Worm (Caenorhabditis elegans) whole organism, L1 larva: ENCODE results near the gene ZK1320.3.

Experiments used
- C04F5.9 ChIP-seq: sonication (generic microtip); optimal IDR thresholded peaks from 2 replicates; lab custom pipeline; 2016; ENCODE audit warnings: missing genetic modification characterization, missing compliant biosample characterization
- C16A3.4 ChIP-seq: fragments of 150-350 bp; optimal IDR thresholded peaks from 2 replicates; lab custom pipeline; 2014; ENCODE audit warnings: missing biosample characterization, missing genetic modification characterization
- F16B12.6 ChIP-seq: fragments of 150-350 bp; optimal IDR thresholded peaks from 2 replicates; lab custom pipeline; 2014; ENCODE audit warnings: missing biosample characterization, missing genetic modification characterization
- Y116A8C.19 ChIP-seq: sonication (generic microtip); optimal IDR thresholded peaks from 2 replicates; lab custom pipeline; 2016; ENCODE audit warnings: missing compliant biosample characterization, missing genetic modification characterization, borderline replicate concordance
- aha-1 ChIP-seq: fragments of 150-350 bp; optimal IDR thresholded peaks from 2 replicates; lab custom pipeline; 2014; ENCODE audit warnings: missing biosample characterization, missing genetic modification characterization
- ama-1 ChIP-seq: fragments of 150-350 bp; optimal IDR thresholded peaks from 2 replicates; lab custom pipeline; 2014
- blmp-1 ChIP-seq: fragments of 150-350 bp; optimal IDR thresholded peaks from 2 replicates; lab custom pipeline; 2014; ENCODE audit warnings: missing biosample characterization, missing genetic modification characterization
- ceh-88 ChIP-seq: fragments of 200-800 bp; sonication (Bioruptor generic); IDR thresholded peaks from 2 replicates; pipeline ENCODE4 v1.3.6; 2022; ENCODE audit warnings: missing genetic modification characterization, missing compliant biosample characterization
- dpl-1 ChIP-seq, 3 experiments: fragments of 150-350 bp in 2 of 3; sonication (generic microtip) in 1 of 3; optimal IDR thresholded peaks; 2 replicates each; lab custom pipeline; 2014 to 2017; ENCODE audit warnings: missing biosample characterization in 3 of 3, missing genetic modification characterization in 3 of 3, missing genetic modification reagents in 3 of 3
- dsc-1 ChIP-seq: sonication (generic microtip); optimal IDR thresholded peaks from 2 replicates; lab custom pipeline; 2016; ENCODE audit warnings: mild to moderate bottlenecking, missing genetic modification characterization, missing compliant biosample characterization
- efl-1 ChIP-seq, 4 experiments: fragments of 150-350 bp; optimal IDR thresholded peaks in 3 of 4; peaks in 1 of 4; 1 replicate in 1 of 4; 2 replicates in 3 of 4; lab custom pipeline; 2014; ENCODE audit warnings: missing biosample characterization in 2 of 4, missing genetic modification characterization in 2 of 4, missing genetic modification reagents in 2 of 4
- efl-3 ChIP-seq: fragments of 200-800 bp; sonication (Bioruptor generic); optimal IDR thresholded peaks from 2 replicates; lab custom pipeline; 2018; ENCODE audit warnings: mild to moderate bottlenecking, missing genetic modification characterization, missing compliant biosample characterization
- egl-27 ChIP-seq, 2 experiments: fragments of 150-350 bp in 1 of 2; sonication (generic microtip); optimal IDR thresholded peaks; 3 replicates each; lab custom pipeline; 2017 to 2018; ENCODE audit warnings: missing biosample characterization in 2 of 2, missing genetic modification characterization in 2 of 2, missing genetic modification reagents in 2 of 2
- elt-3 ChIP-seq, 6 experiments: fragments of 150-350 bp in 1 of 6; sonication (generic microtip); optimal IDR thresholded peaks; 2 replicates each; lab custom pipeline; 2017 to 2018; ENCODE audit warnings: missing biosample characterization in 6 of 6, missing genetic modification characterization in 6 of 6, inconsistent platforms in 1 of 6
- fkh-8 ChIP-seq: sonication (generic microtip); optimal IDR thresholded peaks from 2 replicates; lab custom pipeline; 2016; ENCODE audit warnings: mild to moderate bottlenecking, missing genetic modification characterization, missing compliant biosample characterization
- fos-1 ChIP-seq: fragments of 150-350 bp; optimal IDR thresholded peaks from 2 replicates; lab custom pipeline; 2014; ENCODE audit warnings: missing biosample characterization, missing genetic modification characterization
- hpl-2 ChIP-seq: fragments of 150-350 bp; optimal IDR thresholded peaks from 2 replicates; lab custom pipeline; 2014; ENCODE audit warnings: missing biosample characterization, missing genetic modification reagents, missing genetic modification characterization
- irx-1 ChIP-seq: sonication (generic microtip); optimal IDR thresholded peaks from 2 replicates; lab custom pipeline; 2016; ENCODE audit warnings: missing genetic modification characterization, missing compliant biosample characterization
- lin-14 ChIP-seq: fragments of 200-800 bp; sonication (Bioruptor generic); optimal IDR thresholded peaks from 2 replicates; lab custom pipeline; 2018; ENCODE audit warnings: mild to moderate bottlenecking, missing genetic modification characterization, moderate library complexity, missing compliant biosample characterization
- lin-15B ChIP-seq: fragments of 150-350 bp; sonication (generic microtip); optimal IDR thresholded peaks from 3 replicates; lab custom pipeline; 2014; ENCODE audit warnings: missing biosample characterization, missing genetic modification characterization
- lin-35 ChIP-seq, 2 experiments: fragments of 150-350 bp; optimal IDR thresholded peaks; 2 replicates each; lab custom pipeline; 2014; ENCODE audit warnings: missing biosample characterization in 2 of 2, missing genetic modification characterization in 2 of 2, missing genetic modification reagents in 2 of 2
- lin-39 ChIP-seq: fragments of 150-350 bp; optimal IDR thresholded peaks from 2 replicates; lab custom pipeline; 2014; ENCODE audit warnings: missing biosample characterization, missing genetic modification reagents, missing genetic modification characterization
- lir-3 ChIP-seq: sonication (generic microtip); optimal IDR thresholded peaks from 2 replicates; lab custom pipeline; 2016; ENCODE audit warnings: mild to moderate bottlenecking, missing genetic modification characterization, moderate library complexity, missing compliant biosample characterization; ENCODE audit not compliant: poor library complexity
- lsy-2 ChIP-seq, 2 experiments: fragments of 150-350 bp; optimal IDR thresholded peaks; 2 replicates each; lab custom pipeline; 2014; ENCODE audit warnings: missing biosample characterization in 2 of 2, missing genetic modification characterization in 2 of 2
- mdl-1 ChIP-seq, 2 experiments: fragments of 150-350 bp; optimal IDR thresholded peaks; 2 replicates each; lab custom pipeline; 2014 to 2017; ENCODE audit warnings: missing biosample characterization in 2 of 2, missing genetic modification characterization in 2 of 2, inconsistent platforms in 1 of 2
- mef-2 ChIP-seq: fragments of 150-350 bp; optimal IDR thresholded peaks from 2 replicates; lab custom pipeline; 2014; ENCODE audit warnings: missing biosample characterization, missing genetic modification characterization
- nhr-11 ChIP-seq: fragments of 150-350 bp; optimal IDR thresholded peaks from 2 replicates; lab custom pipeline; 2014; ENCODE audit warnings: missing biosample characterization, missing genetic modification characterization
- nhr-12 ChIP-seq: sonication (generic microtip); optimal IDR thresholded peaks from 2 replicates; lab custom pipeline; 2017; ENCODE audit warnings: missing biosample characterization, missing genetic modification characterization
- nhr-19 ChIP-seq: fragments of 200-800 bp; sonication (Bioruptor generic); conservative IDR thresholded peaks from 2 replicates; pipeline ENCODE4 v1.3.6; 2022; ENCODE audit warnings: missing genetic modification characterization, missing compliant biosample characterization
- nhr-20 ChIP-seq: sonication (generic microtip); optimal IDR thresholded peaks from 2 replicates; lab custom pipeline; 2016; ENCODE audit warnings: mild to moderate bottlenecking, missing genetic modification characterization, missing compliant biosample characterization
- nhr-28 ChIP-seq: fragments of 150-350 bp; optimal IDR thresholded peaks from 2 replicates; lab custom pipeline; 2014; ENCODE audit warnings: missing biosample characterization, missing genetic modification characterization
- nhr-47 ChIP-seq: sonication (generic microtip); optimal IDR thresholded peaks from 2 replicates; lab custom pipeline; 2016; ENCODE audit warnings: mild to moderate bottlenecking, missing genetic modification characterization, moderate library complexity, missing compliant biosample characterization
- nhr-71 ChIP-seq: sonication (generic microtip); optimal IDR thresholded peaks from 2 replicates; lab custom pipeline; 2016; ENCODE audit warnings: mild to moderate bottlenecking, missing genetic modification characterization, moderate library complexity, missing compliant biosample characterization
- nhr-77 ChIP-seq: fragments of 150-350 bp; optimal IDR thresholded peaks from 2 replicates; lab custom pipeline; 2014; ENCODE audit warnings: missing biosample characterization, missing genetic modification characterization
- nhr-90 ChIP-seq: sonication (generic microtip); optimal IDR thresholded peaks from 2 replicates; lab custom pipeline; 2016; ENCODE audit warnings: mild to moderate bottlenecking, missing genetic modification characterization, missing compliant biosample characterization; ENCODE audit not compliant: poor library complexity
- pag-3 ChIP-seq: sonication (generic microtip); optimal IDR thresholded peaks from 2 replicates; lab custom pipeline; 2017; ENCODE audit warnings: missing genetic modification characterization, mild to moderate bottlenecking, missing compliant biosample characterization, antibody characterized with exemption, borderline replicate concordance; ENCODE audit not compliant: insufficient read depth
- pax-3 ChIP-seq: fragments of 200-800 bp; sonication (Bioruptor generic); optimal IDR thresholded peaks from 2 replicates; lab custom pipeline; 2018; ENCODE audit warnings: mild to moderate bottlenecking, missing genetic modification characterization, moderate library complexity, missing compliant biosample characterization
- rnt-1 ChIP-seq: sonication (generic microtip); optimal IDR thresholded peaks from 2 replicates; lab custom pipeline; 2016; ENCODE audit warnings: mild to moderate bottlenecking, missing genetic modification characterization, moderate library complexity, missing compliant biosample characterization
- snu-23 ChIP-seq: sonication (generic microtip); optimal IDR thresholded peaks from 2 replicates; lab custom pipeline; 2016; ENCODE audit warnings: missing genetic modification characterization, missing compliant biosample characterization
- swsn-7 ChIP-seq: sonication (generic microtip); optimal IDR thresholded peaks from 2 replicates; lab custom pipeline; 2016; ENCODE audit warnings: missing genetic modification characterization, missing compliant biosample characterization
- tbx-2 ChIP-seq: sonication (generic microtip); optimal IDR thresholded peaks from 2 replicates; lab custom pipeline; 2016; ENCODE audit warnings: missing genetic modification characterization, missing compliant biosample characterization
- tlp-1 ChIP-seq: fragments of 150-350 bp; optimal IDR thresholded peaks from 2 replicates; lab custom pipeline; 2014; ENCODE audit warnings: missing biosample characterization, missing genetic modification characterization
- unc-30 ChIP-seq: sonication (generic microtip); optimal IDR thresholded peaks from 2 replicates; lab custom pipeline; 2017; ENCODE audit warnings: missing biosample characterization, missing genetic modification characterization
- unc-62 ChIP-seq: fragments of 150-350 bp; optimal IDR thresholded peaks from 2 replicates; lab custom pipeline; 2014; ENCODE audit warnings: missing biosample characterization, missing genetic modification reagents, missing genetic modification characterization
- xbp-1 ChIP-seq: sonication (generic microtip); optimal IDR thresholded peaks from 2 replicates; lab custom pipeline; 2016; ENCODE audit warnings: missing genetic modification characterization, missing compliant biosample characterization
- zag-1 ChIP-seq: fragments of 150-350 bp; optimal IDR thresholded peaks from 2 replicates; lab custom pipeline; 2014; ENCODE audit warnings: missing biosample characterization, missing genetic modification characterization
- zip-4 ChIP-seq: fragments of 200-800 bp; sonication (Bioruptor generic); optimal IDR thresholded peaks from 2 replicates; lab custom pipeline; 2018; ENCODE audit warnings: mild to moderate bottlenecking, missing genetic modification characterization, moderate library complexity, missing compliant biosample characterization

The ZK1320.3 gene

DNA sequence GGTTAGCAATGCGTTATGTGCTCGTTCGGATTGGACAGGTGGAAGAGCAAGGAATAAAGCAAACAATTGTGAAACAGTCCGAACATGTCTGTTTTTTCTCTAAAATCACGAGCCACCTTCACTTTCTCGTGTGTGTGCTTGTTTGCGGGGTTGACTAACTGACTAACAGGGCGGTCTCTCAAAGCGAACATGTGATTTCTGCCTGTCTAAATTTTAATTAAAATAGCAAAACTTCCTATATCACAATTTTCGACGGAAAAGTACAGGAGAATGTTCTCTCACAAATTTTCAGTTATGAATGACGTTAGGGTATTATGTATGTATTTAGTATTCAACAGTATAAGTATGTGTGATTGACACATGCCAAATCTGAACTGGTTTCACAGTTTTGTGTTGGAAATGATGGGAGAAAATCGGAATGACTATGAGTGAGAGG is 38.3 kb downstream of the ZK1320.3 start:
- TF ChIP-seq mdl-1 (tag; optimal IDR thresholded peaks at IDR 0.05; lab: Kevin White, UChicago) (peak in 1 of 2 experiments; percentile 74), fos-1 (tag; lab: Kevin White, UChicago) (no peak), pag-3 (no peak), nhr-20 (peak; percentile 9), nhr-71 (tag; lab: Kevin White, UChicago) (peak; percentile 44), lin-14 (peak; percentile 39), efl-1 (optimal IDR thresholded peaks at IDR 0.05; lab: Kevin White, UChicago) (no peak), efl-1 (GFP tag; optimal IDR thresholded peaks at IDR 0.05 in 1 of 2; lab: Kevin White, UChicago) (peak in 1 of 2 experiments; percentile 94), lin-39 (tag; lab: Kevin White, UChicago) (no peak), blmp-1 (peak; percentile 23), lin-35 (GFP tag; optimal IDR thresholded peaks at IDR 0.05; lab: Kevin White, UChicago) (peak in 1 of 2 experiments; percentile 40), irx-1 (tag; lab: Kevin White, UChicago) (no peak), Y116A8C.19 (tag; lab: Kevin White, UChicago) (no peak)

DNA sequence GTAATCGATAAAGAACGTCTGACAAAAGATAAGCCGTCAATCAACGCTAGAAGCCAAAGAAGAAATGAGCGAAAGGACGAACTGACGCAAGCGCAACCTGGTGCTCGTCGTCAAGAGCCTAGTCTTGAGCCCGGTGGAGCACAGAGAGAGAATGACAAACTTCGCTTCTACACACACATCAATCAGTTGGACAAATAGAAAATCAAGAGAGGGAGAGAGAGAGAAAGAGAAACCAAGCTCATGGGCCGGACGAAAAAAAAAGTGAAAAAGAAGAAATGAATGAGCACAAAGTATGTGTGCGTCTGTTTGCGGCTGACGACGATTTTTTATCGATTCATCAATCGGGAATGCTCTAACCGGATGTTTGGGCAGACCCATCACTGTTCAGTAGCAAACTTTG is 39.1 kb downstream of the ZK1320.3 start:
- TF ChIP-seq lsy-2 (tag; optimal IDR thresholded peaks at IDR 0.05; lab: Kevin White, UChicago) = peak; percentile 19 to 55
- TF ChIP-seq fkh-8 = no peak
- no peak for TF ChIP-seq tbx-2 (tag; lab: Kevin White, UChicago)
- no peak for TF ChIP-seq nhr-11 (tag; lab: Kevin White, UChicago)
- TF ChIP-seq lin-35 (GFP tag; optimal IDR thresholded peaks at IDR 0.05; lab: Kevin White, UChicago) = peak in 1 of 2 experiments; percentile 0
- TF ChIP-seq zip-4 (GFP tag; lab: Kevin White, UChicago) = no peak
- peak; percentile 48 for TF ChIP-seq lin-14
- TF ChIP-seq pag-3 = peak; percentile 48
- TF ChIP-seq dsc-1 (tag; lab: Kevin White, UChicago) = peak; percentile 27
- TF ChIP-seq efl-1 (optimal IDR thresholded peaks at IDR 0.05; lab: Kevin White, UChicago) = peak; percentile 2 to 12
- TF ChIP-seq efl-1 (GFP tag; optimal IDR thresholded peaks at IDR 0.05 in 1 of 2; lab: Kevin White, UChicago) = peak; percentile 17 to 92
- peak; percentile 14 for TF ChIP-seq snu-23
- peak; percentile 15 for TF ChIP-seq nhr-19 (GFP tag; lab: Robert Waterston, UW)
- TF ChIP-seq ama-1 (lab: Kevin White, UChicago) = no peak
- TF ChIP-seq swsn-7 (tag; lab: Kevin White, UChicago) = peak; percentile 10
- no peak for TF ChIP-seq nhr-12 (tag; lab: Kevin White, UChicago)
- no peak for TF ChIP-seq efl-3 (GFP tag; lab: Kevin White, UChicago)
- no peak for TF ChIP-seq unc-30 (tag; lab: Kevin White, UChicago)
- TF ChIP-seq nhr-47 (tag; lab: Kevin White, UChicago) = no peak
- no peak for TF ChIP-seq egl-27 (tag; optimal IDR thresholded peaks at IDR 0.05; lab: Kevin White, UChicago)
- no peak for TF ChIP-seq mef-2
- TF ChIP-seq aha-1 = no peak
- no peak for TF ChIP-seq lir-3 (tag; lab: Kevin White, UChicago)
- TF ChIP-seq elt-3 (tag; optimal IDR thresholded peaks at IDR 0.05; lab: Kevin White, UChicago) = no peak
- no peak for TF ChIP-seq hpl-2 (GFP tag; lab: Kevin White, UChicago)
- TF ChIP-seq nhr-77 = peak; percentile 35
- TF ChIP-seq rnt-1 = peak; percentile 66
- TF ChIP-seq nhr-71 (tag; lab: Kevin White, UChicago) = peak; percentile 52
- TF ChIP-seq lin-39 (tag; lab: Kevin White, UChicago) = peak; percentile 22
- TF ChIP-seq C16A3.4 = peak; percentile 2

DNA sequence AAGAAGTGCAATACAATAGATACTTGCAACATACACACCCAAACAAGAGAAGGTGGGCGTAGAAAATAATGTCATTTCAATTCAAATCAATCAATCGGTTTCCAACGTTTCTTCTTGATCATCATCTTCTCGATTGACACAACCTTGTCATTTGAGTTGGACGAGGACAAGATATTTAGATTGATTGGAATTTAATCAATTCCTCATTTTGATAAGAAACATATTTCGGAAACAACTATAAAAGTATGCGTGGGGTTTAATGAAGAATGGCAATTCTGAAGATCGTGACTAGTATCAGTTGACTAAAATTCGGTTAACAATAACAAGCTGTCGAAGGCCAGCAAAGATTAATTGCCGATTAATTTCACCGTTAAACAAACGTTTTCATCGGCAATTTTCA is 39.6 kb downstream of the ZK1320.3 start:
- TF ChIP-seq C04F5.9 (tag; lab: Kevin White, UChicago) (no peak), F16B12.6 (tag; lab: Kevin White, UChicago) (no peak), mdl-1 (tag; optimal IDR thresholded peaks at IDR 0.05; lab: Kevin White, UChicago) (no peak), lin-39 (tag; lab: Kevin White, UChicago) (no peak), nhr-47 (tag; lab: Kevin White, UChicago) (no peak), zag-1 (no peak), pax-3 (no peak), unc-62 (no peak), snu-23 (peak; percentile 47), nhr-90 (tag; lab: Kevin White, UChicago) (no peak), nhr-12 (tag; lab: Kevin White, UChicago) (no peak), ceh-88 (GFP tag; lab: Robert Waterston, UW) (no peak), dpl-1 (GFP tag; optimal IDR thresholded peaks at IDR 0.05; lab: Kevin White, UChicago) (no peak), pag-3 (no peak), nhr-28 (tag; lab: Kevin White, UChicago) (no peak), efl-3 (GFP tag; lab: Kevin White, UChicago) (no peak), lin-15B (tag; lab: Kevin White, UChicago) (no peak), ama-1 (lab: Kevin White, UChicago) (no peak), xbp-1 (tag; lab: Kevin White, UChicago) (no peak), tlp-1 (tag; lab: Kevin White, UChicago) (no peak), aha-1 (no peak), nhr-11 (tag; lab: Kevin White, UChicago) (no peak), hpl-2 (GFP tag; lab: Kevin White, UChicago) (no peak), swsn-7 (tag; lab: Kevin White, UChicago) (no peak)
